Worm (Caenorhabditis elegans): ENCODE data around the gene fbxa-194.

The fbxa-194 gene

ce11 chrV:19767719-19768118 is 10.8 kb downstream of the fbxa-194 start:
- TF ChIP-seq efl-1 (optimal IDR thresholded peaks at IDR 0.05) (no peak), efl-1 (GFP tag; optimal IDR thresholded peaks at IDR 0.05 in 1 of 2) (peak in 1 of 2 experiments; percentile 48), nhr-28 (tag; optimal IDR thresholded peaks at IDR 0.05) (no peak)

ce11 chrV:19760751-19761150 is 17.8 kb downstream of the fbxa-194 start, which contains the start of gene M162.5:
TSS of gene M162.5 (plus strand) at chrV:19761051.
- TF ChIP-seq ztf-11 (tag; optimal IDR thresholded peaks at IDR 0.05) (no peak), ztf-4 (tag; optimal IDR thresholded peaks at IDR 0.05) (no peak), efl-3 (GFP tag; optimal IDR thresholded peaks at IDR 0.05) (no peak), nhr-12 (tag; optimal IDR thresholded peaks at IDR 0.05) (no peak), egl-13 (tag; optimal IDR thresholded peaks at IDR 0.05) (no peak), snu-23 (GFP tag; optimal IDR thresholded peaks at IDR 0.05) (no peak), xbp-1 (tag; optimal IDR thresholded peaks at IDR 0.05) (no peak), pag-3 (tag; optimal IDR thresholded peaks at IDR 0.05; ENCODE audit: borderline replicate concordance, insufficient read depth) (no peak), ceh-88 (GFP tag; IDR thresholded peaks at IDR 0.05) (no peak), mep-1 (tag; optimal IDR thresholded peaks at IDR 0.05) (no peak), fkh-4 (tag; optimal IDR thresholded peaks at IDR 0.05; ENCODE audit: borderline replicate concordance) (no peak)

ce11 chrV:19759282-19759681 is 19.2 kb downstream of the fbxa-194 start:
- TF ChIP-seq nhr-85 (tag) (peak; percentile 1), tlp-1 (tag; optimal IDR thresholded peaks at IDR 0.05) (no peak), hlh-4 (tag; optimal IDR thresholded peaks at IDR 0.05) (no peak)

- no peak for TF ChIP-seq ceh-90 (tag; optimal IDR thresholded peaks at IDR 0.05)
- no peak for TF ChIP-seq elt-2 (tag; optimal IDR thresholded peaks at IDR 0.05)
- no peak for TF ChIP-seq mep-1 (tag; optimal IDR thresholded peaks at IDR 0.05)
- no peak for TF ChIP-seq mab-9 (GFP tag; IDR thresholded peaks at IDR 0.05)
These were observed 22.3 kb downstream of the fbxa-194 start, which contains the start of gene W04E12.9 for ce11 chrV:19756253-19756652. TSS of gene W04E12.9 (plus strand) at chrV:19756553.

- TF ChIP-seq fkh-4 (tag; optimal IDR thresholded peaks at IDR 0.05; ENCODE audit: borderline replicate concordance) (no peak), rnt-1 (tag; optimal IDR thresholded peaks at IDR 0.05) (no peak), ceh-8 (GFP tag; optimal IDR thresholded peaks at IDR 0.05) (no peak), ets-5 (GFP tag; IDR thresholded peaks at IDR 0.05) (no peak), egl-13 (tag; optimal IDR thresholded peaks at IDR 0.05) (no peak), C16A3.4 (tag; optimal IDR thresholded peaks at IDR 0.05) (no peak), hlh-17 (GFP tag; optimal IDR thresholded peaks at IDR 0.05; ENCODE audit: borderline replicate concordance) (no peak), dsc-1 (tag; optimal IDR thresholded peaks at IDR 0.05) (no peak), alr-1 (tag; optimal IDR thresholded peaks at IDR 0.05; ENCODE audit: borderline replicate concordance) (no peak), nhr-12 (tag; optimal IDR thresholded peaks at IDR 0.05) (no peak), elt-2 (tag; optimal IDR thresholded peaks at IDR 0.05) (peak; percentile 65), lin-35 (GFP tag; optimal IDR thresholded peaks at IDR 0.05) (peak in 1 of 2 experiments; percentile 28)
These were observed 23.2 kb downstream of the fbxa-194 start, which contains the start of gene clec-50 for ce11 chrV:19755260-19755659. TSS of gene clec-50 (minus strand) at chrV:19755368.

- TF ChIP-seq ztf-11 (tag; optimal IDR thresholded peaks at IDR 0.05), result no peak
- peak; percentile 37 for TF ChIP-seq elt-2 (tag; optimal IDR thresholded peaks at IDR 0.05)
These were observed 24.2 kb downstream of the fbxa-194 start for ce11 chrV:19754331-19754730.

- TF ChIP-seq alr-1 (tag; optimal IDR thresholded peaks at IDR 0.05; ENCODE audit: borderline replicate concordance) (no peak), nhr-12 (tag; optimal IDR thresholded peaks at IDR 0.05) (no peak), dpl-1 (GFP tag; optimal IDR thresholded peaks at IDR 0.05) (no peak), nhr-47 (tag; optimal IDR thresholded peaks at IDR 0.05) (no peak)
These were observed 25.6 kb downstream of the fbxa-194 start for ce11 chrV:19752879-19753278.

Data from whole organism, L1 larva.